Fruit fly (Drosophila melanogaster): ENCODE measurements around the gene Rrp6.

The Rrp6 gene

dm6 chr3R:14893791-14894782 is 8.0 kb upstream of the Rrp6 start, which contains the start of gene Dph2 (continued):
- TF ChIP-seq Sox100B (GFP tag; optimal IDR thresholded peaks at IDR 0.05) (peak; percentile 79), CG17802 (tag; optimal IDR thresholded peaks at IDR 0.05) (peak; percentile 56), CG11085 (GFP tag; IDR thresholded peaks at IDR 0.05) (peak; percentile 84), CG1832 (GFP tag; optimal IDR thresholded peaks at IDR 0.05) (no peak), eve (GFP tag; optimal IDR thresholded peaks at IDR 0.05) (no peak), CG8388 (GFP tag; optimal IDR thresholded peaks at IDR 0.05) (peak; percentile 78), Bteb2 (GFP tag; optimal IDR thresholded peaks at IDR 0.05) (peak; percentile 16), HHEX (GFP tag; optimal IDR thresholded peaks at IDR 0.05) (peak; percentile 37), sqz (GFP tag; optimal IDR thresholded peaks at IDR 0.05) (no peak), Ets65A (GFP tag) (peak; percentile 91), CG11696 (GFP tag; IDR thresholded peaks at IDR 0.05) (peak; percentile 65), pros (GFP tag; optimal IDR thresholded peaks at IDR 0.05) (no peak), CG14710 (tag; optimal IDR thresholded peaks at IDR 0.05) (peak; percentile 77), CG2202 (tag; optimal IDR thresholded peaks at IDR 0.05) (peak; percentile 29), sisA (GFP tag; IDR thresholded peaks at IDR 0.05) (peak; percentile 75), CG43689 (GFP tag; IDR thresholded peaks at IDR 0.05) (peak; percentile 68), disco-r (GFP tag; optimal IDR thresholded peaks at IDR 0.05) (no peak), CG17361 (GFP tag; IDR thresholded peaks at IDR 0.05) (peak; percentile 93), onecut (GFP tag; IDR thresholded peaks at IDR 0.05) (peak; percentile 42), CG2712 (tag; optimal IDR thresholded peaks at IDR 0.05) (peak; percentile 89), HmgZ (tag; optimal IDR thresholded peaks at IDR 0.05) (peak; percentile 70), dan (GFP tag; IDR thresholded peaks at IDR 0.05) (no peak), tin (GFP tag; optimal IDR thresholded peaks at IDR 0.05) (peak; percentile 43), CG7786 (GFP tag; optimal IDR thresholded peaks at IDR 0.05) (peak; percentile 20), CG6791 (GFP tag; IDR thresholded peaks at IDR 0.05; ENCODE audit: partially characterized antibody) (no peak), CG34224 (GFP tag; IDR thresholded peaks at IDR 0.05; ENCODE audit: partially characterized antibody) (no peak), Poxn (GFP tag; IDR thresholded peaks at IDR 0.05) (no peak), eyg (GFP tag; optimal IDR thresholded peaks at IDR 0.05) (no peak), tll (GFP tag; optimal IDR thresholded peaks at IDR 0.05) (no peak), nmo (GFP tag; optimal IDR thresholded peaks at IDR 0.05) (peak; percentile 83), CG10462 (GFP tag; optimal IDR thresholded peaks at IDR 0.05) (no peak), CG15696 (tag; optimal IDR thresholded peaks at IDR 0.05) (peak; percentile 70), Dfd (GFP tag; optimal IDR thresholded peaks at IDR 0.05) (no peak), peb (GFP tag; IDR thresholded peaks at IDR 0.05) (peak; percentile 25; the same call in 1 of the 2 replicates), CG14014 (GFP tag; IDR thresholded peaks at IDR 0.05) (peak; percentile 71), CG13424 (tag; optimal IDR thresholded peaks at IDR 0.05) (peak; percentile 82), H15 (GFP tag; IDR thresholded peaks at IDR 0.05) (peak; percentile 48; the same call in 1 of the 3 replicates), Hsf (GFP tag; optimal IDR thresholded peaks at IDR 0.05) (peak; percentile 45), CG12236 (GFP tag; optimal IDR thresholded peaks at IDR 0.05) (no peak), salm (tag; optimal IDR thresholded peaks at IDR 0.05) (peak; percentile 41), wek (GFP tag; optimal IDR thresholded peaks at IDR 0.05) (no peak), dmrt11E (tag; optimal IDR thresholded peaks at IDR 0.05) (peak; percentile 83), NFAT (GFP tag; IDR thresholded peaks at IDR 0.05) (peak; percentile 81), CG1647 (GFP tag; optimal IDR thresholded peaks at IDR 0.05) (no peak), CG17328 (GFP tag; IDR thresholded peaks at IDR 0.05) (peak; percentile 89), CG17912 (GFP tag; optimal IDR thresholded peaks at IDR 0.05) (no peak), Elba2 (GFP tag; optimal IDR thresholded peaks at IDR 0.05) (no peak), CG7963 (GFP tag; IDR thresholded peaks at IDR 0.05; ENCODE audit: partially characterized antibody) (no peak)
